Fruit fly (Drosophila melanogaster): ENCODE data around the gene CG43131.

DNA sequence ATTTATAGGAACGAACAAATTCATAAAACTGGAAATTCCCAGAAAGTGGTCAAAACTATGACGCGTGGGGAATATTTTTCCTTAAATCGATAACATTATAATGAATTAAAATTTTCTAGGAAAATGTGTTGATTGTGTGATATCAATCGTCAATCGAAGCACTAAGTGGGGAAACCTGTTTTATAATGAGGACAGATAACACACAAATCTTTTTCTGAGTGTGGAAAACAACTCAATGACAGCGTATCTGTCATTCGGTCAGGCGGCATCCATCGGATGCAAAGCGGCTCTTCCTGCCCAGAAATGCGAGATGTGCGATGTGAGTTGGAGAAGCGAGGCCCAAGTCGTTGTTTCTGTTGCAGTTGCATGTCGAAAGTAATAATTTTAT, 48.7 kb downstream of the CG43131 start:
- TF ChIP-seq pan (optimal IDR thresholded peaks at IDR 0.05) (no peak), Hnf4 (GFP tag; optimal IDR thresholded peaks at IDR 0.05) (peak; percentile 18), psq (GFP tag; optimal IDR thresholded peaks at IDR 0.05) (no peak), br (GFP tag; optimal IDR thresholded peaks at IDR 0.05) (no peak), h (GFP tag; optimal IDR thresholded peaks at IDR 0.05) (peak; percentile 47), Jra (GFP tag; optimal IDR thresholded peaks at IDR 0.05) (no peak), jim (GFP tag; optimal IDR thresholded peaks at IDR 0.05) (no peak), lola (GFP tag; optimal IDR thresholded peaks at IDR 0.05) (no peak), fru (GFP tag; optimal IDR thresholded peaks at IDR 0.05) (peak; percentile 4), dsf (GFP tag; optimal IDR thresholded peaks at IDR 0.05; ENCODE audit: borderline replicate concordance) (no peak), woc (GFP tag; optimal IDR thresholded peaks at IDR 0.05) (no peak), CG32264 (GFP tag; optimal IDR thresholded peaks at IDR 0.05) (no peak), ey (GFP tag; optimal IDR thresholded peaks at IDR 0.05) (peak; percentile 28), Hr83 (GFP tag; optimal IDR thresholded peaks at IDR 0.05; ENCODE audit: poor library complexity, severe bottlenecking) (no peak)

All from whole organism, wandering third instar larva.